Fruit fly (Drosophila melanogaster): ENCODE measurements around the gene kat-60L1.

DNA sequence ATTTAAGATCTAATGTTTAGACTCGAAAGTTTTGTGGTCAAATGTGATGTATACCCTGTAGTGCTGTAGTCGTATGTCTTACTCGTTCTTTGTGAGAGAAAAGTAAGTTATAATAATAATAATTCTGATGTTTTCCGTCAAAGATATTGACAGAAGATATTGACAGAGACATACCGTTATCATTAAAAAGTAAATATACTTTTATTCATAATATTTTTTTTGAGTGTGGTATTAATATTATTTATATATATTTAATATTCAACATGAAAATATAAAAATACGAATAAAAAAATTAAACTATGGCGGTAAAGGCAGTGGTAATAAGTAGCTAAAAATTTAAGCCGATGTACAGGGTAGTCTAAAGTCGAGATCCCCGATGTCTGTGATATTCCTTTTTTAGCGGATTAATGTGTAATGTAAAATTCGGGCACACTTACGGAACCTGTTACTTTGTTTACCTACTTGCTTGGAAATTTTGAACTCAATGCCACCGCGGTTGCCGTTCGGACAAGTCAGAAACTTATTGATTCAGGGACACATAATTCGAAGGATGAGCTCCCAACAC, 45.2 kb upstream of the kat-60L1 start, which contains the start of the genes CG2100 and CG1236:
- TF ChIP-seq Vsx2 (GFP tag; optimal IDR thresholded peaks at IDR 0.05; ENCODE audit: partially characterized antibody) (no peak), brk (GFP tag; optimal IDR thresholded peaks at IDR 0.05) (no peak), fru (GFP tag; optimal IDR thresholded peaks at IDR 0.05) (no peak), ey (GFP tag; optimal IDR thresholded peaks at IDR 0.05) (peak; percentile 33), OdsH (GFP tag; optimal IDR thresholded peaks at IDR 0.05) (peak; percentile 75), h (GFP tag; optimal IDR thresholded peaks at IDR 0.05) (peak; percentile 79), CrebA (GFP tag; optimal IDR thresholded peaks at IDR 0.05; ENCODE audit: borderline replicate concordance) (no peak), usp (GFP tag; optimal IDR thresholded peaks at IDR 0.05) (no peak), Hr78 (GFP tag; optimal IDR thresholded peaks at IDR 0.05) (no peak), GATAd (GFP tag; optimal IDR thresholded peaks at IDR 0.05) (no peak), psq (GFP tag; optimal IDR thresholded peaks at IDR 0.05) (peak; percentile 79)
